Worm (Caenorhabditis elegans) whole organism, midembryonic: Measurements from ENCODE around the gene fbxa-201.

Source experiments
- cog-1 ChIP-seq: sonication (generic microtip); optimal IDR thresholded peaks from 2 replicates; lab custom pipeline; 2016; ENCODE audit warnings: missing genetic modification characterization, missing compliant biosample characterization
- flt-1 ChIP-seq: fragments of 200-800 bp; sonication (Bioruptor generic); IDR thresholded peaks from 2 replicates; pipeline ENCODE4 v1.3.6; 2022; ENCODE audit warnings: missing genetic modification characterization, missing compliant biosample characterization
- klf-2 ChIP-seq: fragments of 200-800 bp; sonication (Bioruptor generic); conservative IDR thresholded peaks from 2 replicates; pipeline ENCODE4 v1.3.6; 2022; ENCODE audit warnings: missing genetic modification reagents, missing genetic modification characterization, missing compliant biosample characterization
- med-1 ChIP-seq: sonication (generic microtip); optimal IDR thresholded peaks from 2 replicates; lab custom pipeline; 2017; ENCODE audit warnings: missing genetic modification characterization, mild to moderate bottlenecking, missing compliant biosample characterization, antibody characterized with exemption, missing genetic modification reagents; ENCODE audit not compliant: insufficient read depth
- ztf-29 ChIP-seq: fragments of 200-800 bp; sonication (Bioruptor generic); IDR thresholded peaks from 2 replicates; pipeline ENCODE4 v1.3.6; 2022; ENCODE audit warnings: missing genetic modification reagents, missing genetic modification characterization, missing compliant biosample characterization

DNA sequence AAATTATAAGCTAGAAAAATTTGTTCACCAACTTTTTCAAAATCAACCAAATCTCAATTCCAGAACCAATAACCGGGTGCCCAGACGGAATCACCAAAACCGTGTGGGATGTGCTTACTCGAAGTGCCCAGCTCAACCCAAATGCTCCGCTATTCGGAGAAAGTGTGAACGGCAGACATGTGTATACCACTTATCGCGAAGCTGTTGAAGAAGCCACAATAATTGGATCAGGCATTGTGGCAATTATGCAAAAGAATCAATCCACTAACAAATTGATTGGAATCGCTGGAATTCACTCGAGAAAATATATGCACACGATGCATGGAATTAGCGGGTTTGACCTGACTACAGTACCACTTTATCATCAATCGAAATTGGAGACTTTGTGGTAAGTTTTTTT lies 5.5 kb upstream of the fbxa-201 start:
- TF ChIP-seq klf-2 (GFP tag; lab: Robert Waterston, UW) (no peak), cog-1 (tag; lab: Kevin White, UChicago) (no peak), med-1 (GFP tag; lab: Kevin White, UChicago) (no peak), flt-1 (GFP tag; lab: Robert Waterston, UW) (no peak), ztf-29 (no peak)
